Fruit fly (Drosophila melanogaster) whole organism, larva: ENCODE data around the gene Srlp.

Experiments
- noc ChIP-seq: fragments of 200-800 bp; sonication (Bioruptor generic); optimal IDR thresholded peaks from 3 replicates; lab custom pipeline; 2019; ENCODE audit warnings: missing biosample characterization, mild to moderate bottlenecking, missing genetic modification characterization, moderate library complexity

Gene Srlp

DNA sequence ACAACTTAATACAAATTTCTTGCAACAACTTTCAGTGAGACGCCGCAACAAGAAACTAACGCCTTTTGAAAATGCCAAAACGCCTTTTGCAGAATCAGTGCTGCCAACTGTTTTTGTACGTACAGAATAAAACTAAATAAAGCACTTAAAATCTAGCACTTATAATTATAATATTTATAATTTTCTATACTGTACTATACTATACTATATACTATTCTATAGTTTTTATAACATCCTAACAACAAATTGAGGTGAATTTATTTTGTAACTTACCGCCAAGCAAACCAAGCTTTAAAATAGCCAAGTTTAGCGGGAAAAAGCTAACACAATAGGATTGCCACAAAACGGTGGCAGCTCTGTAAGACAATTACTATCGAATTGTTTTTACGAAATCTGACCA lies at the start of gene Srlp, which contains the start of gene Aos1:
TSS of gene Srlp (plus strand) at position 335 of the 400 bp plus-strand sequence.
TSS of gene Aos1 (minus strand) at position 59 of the 400 bp plus-strand sequence.
- peak; percentile 65 for TF ChIP-seq noc (tag; lab: Kevin White, UChicago)

DNA sequence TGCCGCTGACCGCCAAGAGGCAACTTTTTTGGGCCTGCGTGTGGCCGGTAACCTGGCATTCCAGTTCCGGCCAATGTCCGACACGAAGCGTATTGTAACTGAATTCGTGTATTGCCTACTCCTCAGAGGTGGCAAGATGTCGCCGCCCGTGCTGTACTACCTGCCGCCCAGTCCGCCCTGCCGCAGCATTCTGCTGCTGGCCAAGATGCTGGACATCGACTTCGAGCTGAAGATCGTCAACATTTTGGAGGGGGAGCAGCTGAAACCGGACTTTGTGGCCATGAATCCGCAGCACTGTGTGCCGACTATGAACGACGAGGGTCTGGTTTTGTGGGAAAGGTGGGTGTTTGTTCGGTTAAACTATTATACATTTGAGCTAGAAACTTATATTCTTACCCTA lies 49.6 kb upstream of the Srlp start:
- no peak for TF ChIP-seq noc (tag; lab: Kevin White, UChicago)

DNA sequence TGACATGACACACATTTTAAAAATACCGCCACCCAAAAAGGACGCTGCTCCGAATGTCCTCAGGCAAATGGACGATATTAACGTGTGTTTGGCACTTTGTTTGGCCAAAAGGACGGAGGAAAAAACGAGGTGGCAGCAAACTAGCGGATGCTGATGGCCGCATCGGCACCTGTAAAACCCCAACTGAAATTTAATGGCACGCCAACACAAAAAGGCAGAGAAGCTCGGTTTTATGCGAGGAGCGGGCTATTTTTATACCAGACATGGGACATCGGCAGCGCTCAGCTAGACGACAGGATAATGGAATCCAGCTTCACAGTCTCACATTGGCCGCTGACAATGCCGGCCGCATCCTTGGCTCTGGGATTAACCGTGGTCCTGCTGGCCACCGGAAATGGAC lies 47.9 kb upstream of the Srlp start, which contains the start of gene Sol1:
TSS of gene Sol1 (plus strand) at position 301 of the 400 bp plus-strand sequence.
- TF ChIP-seq noc (tag; lab: Kevin White, UChicago): no peak

DNA sequence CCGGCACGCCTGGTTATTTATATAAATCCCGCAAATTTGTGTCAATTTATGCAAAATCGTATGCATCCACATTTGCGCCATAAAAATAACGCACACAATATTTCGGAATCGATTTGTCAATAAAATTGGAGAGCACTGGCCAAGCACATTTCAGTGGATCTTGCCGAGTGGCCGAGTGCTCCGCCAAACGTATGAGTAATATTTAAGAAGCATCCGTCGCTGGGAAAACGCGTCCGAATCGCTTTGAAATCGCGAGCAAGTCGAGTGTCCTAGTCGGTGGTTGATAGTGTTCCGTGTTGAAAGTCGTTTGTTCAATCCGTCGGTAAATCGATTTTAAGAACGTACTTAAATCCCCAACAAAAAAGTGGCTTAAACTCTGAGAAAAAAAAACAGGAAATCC lies 46.9 kb upstream of the Srlp start, which contains the start of gene CG33098:
TSS of gene CG33098 (plus strand) at position 224 of the 400 bp plus-strand sequence.
- TF ChIP-seq noc (tag; lab: Kevin White, UChicago): no peak

DNA sequence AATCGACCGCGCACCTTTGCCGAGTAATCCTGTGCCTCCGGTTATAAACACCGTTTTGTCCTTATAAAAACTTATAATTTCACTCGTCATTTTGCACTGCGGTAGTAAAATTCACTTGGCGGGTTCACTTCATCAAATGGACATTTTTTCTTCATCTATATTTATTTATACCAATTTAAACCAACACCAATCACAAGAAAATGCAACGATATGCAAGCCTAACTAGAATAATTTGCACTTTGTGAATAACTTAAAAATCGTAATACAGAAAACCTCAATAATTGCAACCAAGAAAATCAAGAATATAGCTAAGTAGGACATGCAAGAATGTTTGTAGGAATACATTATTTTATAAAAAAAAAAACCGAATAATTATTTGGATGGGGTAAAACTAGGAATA lies 38.0 kb upstream of the Srlp start, which contains the start of the genes CG10096 and CG10097:
TSS of gene CG10096 (minus strand) at position 101 of the 400 bp plus-strand sequence.
TSS of gene CG10097 (minus strand) at position 101 of the 400 bp plus-strand sequence.
- no peak for TF ChIP-seq noc (tag; lab: Kevin White, UChicago)

DNA sequence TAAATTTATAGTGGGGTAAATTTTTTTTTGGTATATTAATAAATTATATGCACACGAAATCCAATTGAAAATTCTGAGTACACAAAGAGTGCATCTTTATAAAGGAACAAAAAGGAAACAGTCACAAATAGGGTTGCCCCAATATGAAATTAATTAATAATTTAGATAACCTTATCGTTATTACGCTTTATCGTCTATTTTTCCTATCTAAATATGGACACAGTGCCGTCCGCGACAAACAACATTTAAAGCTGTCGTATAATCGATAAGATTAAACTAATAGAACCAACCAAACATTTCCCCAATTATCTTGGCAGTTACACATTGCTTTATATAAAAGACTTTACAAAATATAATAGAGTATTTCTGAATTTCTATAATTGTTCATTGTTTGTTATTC lies 35.8 kb upstream of the Srlp start:
- no peak for TF ChIP-seq noc (tag; lab: Kevin White, UChicago)

DNA sequence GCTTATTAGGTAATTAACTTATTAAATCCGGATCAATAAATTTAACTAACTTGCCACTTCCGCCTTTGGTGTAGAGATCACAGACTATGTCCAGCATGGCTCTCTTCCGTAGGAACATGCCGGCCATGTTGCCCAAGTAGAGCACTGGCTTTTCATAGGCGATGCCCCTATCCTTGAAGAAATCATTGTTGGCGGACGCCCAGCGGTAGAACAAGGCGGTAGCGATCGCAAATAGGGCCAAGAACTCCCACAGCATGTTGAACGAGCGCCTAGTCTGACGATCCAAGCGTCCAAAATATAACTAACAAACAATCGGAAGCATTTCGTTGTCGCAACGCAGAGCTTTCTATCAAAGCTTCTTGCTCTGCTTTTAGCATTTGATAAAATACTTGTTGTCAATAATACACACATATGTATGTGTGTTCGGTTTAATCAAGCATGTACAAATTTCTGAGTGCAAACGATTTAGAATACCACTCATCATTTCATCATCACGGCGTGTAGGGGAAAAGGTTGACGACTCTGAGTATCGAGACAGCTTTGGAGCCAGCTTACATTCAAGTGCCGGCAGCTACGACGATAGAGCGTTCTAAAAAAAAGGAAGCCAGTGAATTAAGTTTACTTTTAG lies 35.2 kb upstream of the Srlp start, which contains the start of gene Cyp9f3:
TSS of gene Cyp9f3 (minus strand) at position 310 of the 628 bp plus-strand sequence.
- no peak for TF ChIP-seq noc (tag; lab: Kevin White, UChicago)

DNA sequence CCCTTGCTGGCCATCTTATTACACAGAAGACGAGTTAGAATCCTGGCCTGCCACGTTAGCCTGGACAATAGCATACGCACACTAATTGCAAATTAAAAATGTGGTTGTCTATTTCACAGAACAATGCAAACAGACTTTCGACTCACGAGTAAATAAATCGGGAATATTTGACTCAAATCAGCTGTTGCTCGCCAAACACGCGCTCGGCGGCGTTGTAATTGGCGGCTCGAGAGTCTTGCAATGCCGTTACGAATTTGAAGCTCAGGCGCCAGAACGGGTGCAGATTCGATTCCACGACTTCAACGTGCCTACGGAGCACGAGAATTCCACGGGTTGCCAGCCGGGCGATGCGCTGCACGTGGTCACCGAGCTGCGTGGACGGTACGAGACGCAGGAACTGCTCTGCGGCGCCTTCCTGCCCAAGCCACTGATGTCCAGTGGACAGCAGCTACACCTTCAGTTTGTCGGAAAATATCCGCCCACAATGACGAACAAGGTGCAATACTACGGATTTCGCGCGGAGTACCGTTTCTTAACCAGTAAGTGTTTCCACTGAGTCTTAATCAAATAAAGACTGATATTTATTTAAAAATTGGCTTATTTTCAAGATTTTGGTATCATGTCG lies 32.1 kb upstream of the Srlp start, which contains the start of gene DNAlig3:
TSS of gene DNAlig3 (minus strand) at position 168 of the 625 bp plus-strand sequence.
- TF ChIP-seq noc (tag; lab: Kevin White, UChicago): no peak

DNA sequence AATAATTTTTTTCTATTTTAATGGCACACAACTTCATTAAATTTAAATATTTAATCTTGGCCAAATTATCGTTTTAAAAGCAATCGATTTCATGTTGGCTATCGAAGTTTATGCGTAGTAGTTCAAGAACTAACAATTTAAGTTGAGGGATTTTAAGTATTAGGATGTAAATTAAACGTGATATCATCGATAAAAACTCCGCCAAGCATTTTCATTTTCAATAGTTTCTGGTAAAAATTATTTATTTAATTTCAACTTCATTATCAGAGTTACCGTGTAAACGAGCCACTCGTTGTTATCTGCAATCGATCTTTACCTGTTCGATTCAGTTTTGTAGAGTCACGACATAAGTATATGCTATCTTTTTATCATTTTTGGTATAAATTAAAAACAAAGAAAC lies 31.0 kb upstream of the Srlp start:
- TF ChIP-seq noc (tag; lab: Kevin White, UChicago): peak; percentile 97

DNA sequence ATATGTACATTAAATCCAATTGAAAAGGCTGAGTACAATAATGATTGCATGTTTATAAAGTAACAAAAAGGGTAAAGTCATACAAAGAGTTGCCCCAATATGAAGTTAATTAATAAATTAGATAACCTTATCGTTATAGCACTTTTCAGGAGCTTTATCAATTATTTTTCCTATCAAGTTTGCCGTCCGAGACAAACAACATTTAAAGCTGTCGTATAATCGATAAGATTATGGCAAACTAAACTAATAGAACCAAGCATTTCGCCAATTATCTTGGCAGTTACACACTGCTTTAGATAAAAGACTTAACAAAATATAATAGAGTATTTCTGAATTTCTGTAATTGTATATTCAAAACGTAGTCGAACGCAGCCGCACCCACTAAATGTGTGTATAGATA lies 28.8 kb upstream of the Srlp start:
- TF ChIP-seq noc (tag; lab: Kevin White, UChicago): no peak

DNA sequence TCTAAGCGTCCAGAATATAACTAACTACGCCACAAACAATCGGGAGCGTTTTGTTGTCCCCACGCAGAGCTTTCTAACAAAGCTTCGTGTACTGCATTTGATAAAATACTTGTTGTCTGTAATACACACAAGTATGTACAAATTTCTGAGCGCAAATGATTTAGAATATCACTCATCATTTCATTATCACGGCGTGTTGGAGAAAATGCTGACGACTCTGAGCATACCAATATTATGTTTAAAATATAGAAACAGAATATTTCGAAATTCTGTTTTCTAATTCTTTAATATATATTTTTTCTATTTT lies 28.0 kb upstream of the Srlp start, which contains the start of gene Cyp9f2:
TSS of gene Cyp9f2 (minus strand) at position 101 of the 307 bp plus-strand sequence.
- no peak for TF ChIP-seq noc (tag; lab: Kevin White, UChicago)

DNA sequence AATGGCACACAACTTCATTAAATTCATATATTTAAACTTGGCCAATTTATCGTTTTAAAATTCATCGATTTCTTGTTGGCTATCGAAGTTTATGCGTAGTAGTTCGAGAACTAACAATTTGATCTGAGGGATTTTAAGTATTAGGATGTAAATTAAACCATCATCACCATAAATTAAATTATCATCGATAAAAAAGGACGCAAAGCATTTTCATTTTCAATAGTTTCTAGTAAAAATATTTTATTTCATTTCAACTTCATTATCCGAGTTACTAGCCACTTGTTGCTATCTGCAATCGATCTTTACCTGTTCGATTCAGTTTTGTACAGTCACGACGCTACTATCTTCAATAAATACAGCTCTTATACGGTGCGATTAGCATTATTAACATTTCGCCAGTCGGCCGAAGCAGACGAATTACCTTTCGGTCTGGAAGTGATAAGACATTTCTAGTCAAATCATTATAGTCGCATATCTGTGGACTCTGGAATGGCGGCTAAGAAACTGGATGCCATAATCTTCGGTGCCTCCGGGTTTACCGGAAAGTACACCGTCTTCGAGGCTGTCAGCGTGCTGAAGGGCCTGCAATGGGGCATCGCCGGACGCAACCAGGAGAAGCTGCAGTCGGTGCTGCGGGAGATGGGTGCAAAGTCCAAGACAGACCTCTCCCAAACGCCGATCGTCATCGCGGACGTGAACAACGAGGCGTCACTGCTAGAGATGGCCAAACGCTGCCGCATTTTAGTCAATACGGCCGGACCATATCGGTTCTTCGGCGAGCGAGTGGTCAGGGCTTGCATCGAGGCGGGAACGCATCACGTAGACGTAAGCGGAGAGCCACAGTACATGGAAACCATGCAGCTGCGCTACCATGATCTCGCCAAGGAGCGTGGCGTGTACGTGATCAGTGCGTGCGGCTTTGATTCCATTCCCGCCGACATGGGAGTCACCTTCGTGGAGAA lies 27.4 kb upstream of the Srlp start, which contains the start of gene CG5167:
TSS of gene CG5167 (plus strand) at position 298 of the 962 bp plus-strand sequence.
- TF ChIP-seq noc (tag; lab: Kevin White, UChicago): peak; percentile 68

DNA sequence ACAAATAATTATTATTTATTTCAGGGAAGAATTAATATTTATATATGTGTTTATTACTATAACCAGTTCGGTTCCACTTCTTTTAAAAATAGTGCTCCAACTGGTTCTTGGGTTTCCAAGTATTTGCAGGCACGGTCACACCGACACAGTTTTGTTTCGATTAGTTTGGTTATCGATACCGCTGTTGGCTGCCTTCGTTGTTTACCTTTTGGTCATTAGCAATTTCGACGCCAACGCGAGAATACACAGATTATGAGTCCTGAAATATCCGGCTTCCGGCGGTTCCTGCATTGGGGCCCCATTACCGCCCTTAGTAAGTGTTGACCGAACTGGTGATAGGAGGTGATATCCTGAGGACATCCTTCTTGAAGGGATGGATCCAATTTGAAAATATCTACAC lies 25.7 kb upstream of the Srlp start, which contains the start of gene CG5196:
TSS of gene CG5196 (plus strand) at position 157 of the 400 bp plus-strand sequence.
- TF ChIP-seq noc (tag; lab: Kevin White, UChicago): peak; percentile 37

DNA sequence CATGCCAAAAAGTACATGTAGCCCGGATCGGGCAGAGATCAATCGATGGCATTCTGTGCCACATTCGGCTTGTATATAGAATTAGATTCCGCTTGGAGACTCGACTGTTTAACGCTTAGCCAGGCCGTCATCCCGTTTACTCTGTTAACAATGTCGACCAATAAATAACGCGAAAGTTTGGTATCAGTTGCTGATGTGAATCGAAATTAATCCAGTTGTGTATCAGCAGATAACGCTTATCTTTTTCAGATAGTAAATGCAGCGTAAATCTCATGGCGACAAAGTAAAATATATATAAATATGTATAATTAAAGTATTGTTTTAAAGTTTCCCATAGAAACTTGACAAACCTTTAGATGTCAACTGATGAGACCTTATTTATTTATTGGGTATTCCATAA lies 22.4 kb upstream of the Srlp start:
- peak; percentile 63 for TF ChIP-seq noc (tag; lab: Kevin White, UChicago)

DNA sequence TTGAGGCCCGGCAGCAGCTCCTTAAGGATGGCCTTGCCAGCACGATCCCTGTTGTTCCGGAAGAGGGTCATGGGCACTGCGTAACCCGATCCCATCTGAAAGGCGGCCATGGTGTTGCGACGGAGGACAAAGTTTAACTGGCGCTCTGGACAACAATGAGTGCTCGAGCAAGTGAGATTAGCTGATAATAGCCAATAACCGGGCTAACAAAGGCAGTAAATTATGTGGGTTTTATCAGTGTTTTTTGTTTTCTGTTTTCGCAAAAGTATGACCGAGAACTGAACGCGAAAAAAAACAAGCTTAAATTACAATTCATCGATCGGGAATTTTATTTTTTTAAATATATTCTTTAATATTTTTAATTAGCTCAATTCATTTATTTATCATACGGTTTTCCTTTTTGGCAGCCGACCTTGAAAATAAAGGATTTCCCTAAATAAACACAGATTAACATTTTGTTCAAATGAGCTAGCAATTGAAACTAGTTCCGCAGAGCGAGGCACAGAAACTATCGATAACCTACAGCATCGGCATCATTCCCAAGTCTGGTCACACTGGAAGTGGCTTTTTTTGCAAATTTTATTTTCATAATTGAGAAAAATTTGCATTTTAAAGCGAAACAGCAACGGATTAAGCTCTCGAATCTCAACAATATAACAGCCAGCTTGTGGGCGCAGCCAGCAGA lies 20.5 kb upstream of the Srlp start, which contains the start of the genes Dip-C and pps:
TSS of gene Dip-C (minus strand) at position 486 of the 685 bp plus-strand sequence.
TSS of gene pps (plus strand) at position 555 of the 685 bp plus-strand sequence.
- no peak for TF ChIP-seq noc (tag; lab: Kevin White, UChicago)
